Fruit fly (Drosophila melanogaster) whole organism, embryonic: ENCODE data around the gene PGRP-LE.

ENCODE experiments used
- Bgb ChIP-seq: fragments of 200-800 bp; sonication (Bioruptor generic); IDR thresholded peaks from 2 replicates; pipeline ENCODE4 v1.3.6; 2022; ENCODE audit warnings: missing biosample characterization, missing genetic modification characterization; ENCODE audit not compliant: partially characterized antibody
- CG10147 ChIP-seq: fragments of 200-800 bp; sonication (Bioruptor generic); optimal IDR thresholded peaks from 2 replicates; lab custom pipeline; 2019; ENCODE audit warnings: missing biosample characterization, mild to moderate bottlenecking, missing genetic modification characterization, moderate library complexity
- CG10267 ChIP-seq: fragments of 200-800 bp; sonication (Bioruptor generic); optimal IDR thresholded peaks from 2 replicates; lab custom pipeline; 2018; ENCODE audit warnings: missing biosample characterization, mild to moderate bottlenecking, missing genetic modification characterization, moderate library complexity
- CG10543 ChIP-seq: fragments of 200-800 bp; sonication (Bioruptor generic); optimal IDR thresholded peaks from 3 replicates; lab custom pipeline; 2017; ENCODE audit warnings: missing biosample characterization, mild to moderate bottlenecking, missing genetic modification characterization, moderate library complexity
- CG10565 ChIP-seq: fragments of 200-800 bp; sonication (Bioruptor generic); optimal IDR thresholded peaks from 3 replicates; lab custom pipeline; 2016; ENCODE audit warnings: missing biosample characterization, mild to moderate bottlenecking, missing genetic modification characterization
- CG10959 ChIP-seq: fragments of 200-800 bp; sonication (Bioruptor generic); IDR thresholded peaks from 2 replicates; pipeline ENCODE4 v1.3.6; 2022; ENCODE audit warnings: missing biosample characterization, missing genetic modification characterization
- CG12299 ChIP-seq: fragments of 200-800 bp; sonication (Bioruptor generic); optimal IDR thresholded peaks from 2 replicates; lab custom pipeline; 2018; ENCODE audit warnings: missing biosample characterization, mild to moderate bottlenecking, missing genetic modification characterization
- CG14050 ChIP-seq: fragments of 200-800 bp; sonication (Bioruptor generic); IDR thresholded peaks from 3 replicates; pipeline ENCODE4 v1.3.6; 2022; ENCODE audit warnings: missing biosample characterization, missing genetic modification characterization
- CG15269 ChIP-seq: fragments of 200-800 bp; sonication (Bioruptor generic); optimal IDR thresholded peaks from 2 replicates; lab custom pipeline; 2018; ENCODE audit warnings: missing biosample characterization, mild to moderate bottlenecking, missing genetic modification characterization, moderate library complexity
- CG16813 ChIP-seq: fragments of 200-800 bp; sonication (Bioruptor generic); IDR thresholded peaks from 3 replicates; pipeline ENCODE4 v1.3.6; 2022; ENCODE audit warnings: missing biosample characterization, missing genetic modification characterization; ENCODE audit not compliant: partially characterized antibody
- CG16815 ChIP-seq: fragments of 200-800 bp; sonication (Bioruptor generic); optimal IDR thresholded peaks from 3 replicates; lab custom pipeline; 2017; ENCODE audit warnings: missing biosample characterization, mild to moderate bottlenecking, missing genetic modification characterization
- CG32532 ChIP-seq: fragments of 200-800 bp; sonication (Bioruptor generic); IDR thresholded peaks from 2 replicates; pipeline ENCODE4 v1.3.6; 2022; ENCODE audit warnings: missing biosample characterization, missing genetic modification characterization
- CG3726 ChIP-seq: fragments of 200-800 bp; sonication (Bioruptor generic); IDR thresholded peaks from 3 replicates; pipeline ENCODE4, ENCODE4 v1.3.6; 2022; ENCODE audit warnings: missing biosample characterization, missing genetic modification characterization
- CG3995 ChIP-seq: fragments of 200-800 bp; sonication (Bioruptor generic); optimal IDR thresholded peaks from 3 replicates; lab custom pipeline; 2016; ENCODE audit warnings: missing biosample characterization, missing genetic modification characterization
- CG6765 ChIP-seq: fragments of 200-800 bp; sonication (Bioruptor generic); optimal IDR thresholded peaks from 3 replicates; lab custom pipeline; 2017; ENCODE audit warnings: missing biosample characterization, mild to moderate bottlenecking, missing genetic modification characterization
- CG7372 ChIP-seq: fragments of 200-800 bp; sonication (Bioruptor generic); IDR thresholded peaks from 2 replicates; pipeline ENCODE4 v1.3.6; 2022; ENCODE audit warnings: missing biosample characterization, missing genetic modification characterization
- CG7556 ChIP-seq: fragments of 200-800 bp; sonication (Bioruptor generic); optimal IDR thresholded peaks from 2 replicates; lab custom pipeline; 2017; ENCODE audit warnings: missing biosample characterization, mild to moderate bottlenecking, missing genetic modification characterization
- CG8388 ChIP-seq: fragments of 200-800 bp; sonication (Bioruptor generic); optimal IDR thresholded peaks from 2 replicates; lab custom pipeline; 2019; ENCODE audit warnings: missing biosample characterization, mild to moderate bottlenecking, missing genetic modification characterization, moderate library complexity
- CG8924 ChIP-seq: fragments of 200-800 bp; optimal IDR thresholded peaks from 3 replicates; lab custom pipeline; 2019; ENCODE audit warnings: missing biosample characterization, mild to moderate bottlenecking, missing genetic modification characterization, moderate library complexity
- CHES-1-like ChIP-seq: fragments of 200-800 bp; sonication (Bioruptor generic); optimal IDR thresholded peaks from 2 replicates; lab custom pipeline; 2016; ENCODE audit warnings: missing biosample characterization, missing genetic modification characterization
- Camta ChIP-seq: fragments of 200-800 bp; sonication (Bioruptor generic); optimal IDR thresholded peaks from 2 replicates; lab custom pipeline; 2016; ENCODE audit warnings: missing biosample characterization, missing genetic modification characterization
- Dek ChIP-seq: fragments of 200-800 bp; sonication (Bioruptor generic); optimal IDR thresholded peaks from 3 replicates; lab custom pipeline; 2019; ENCODE audit warnings: missing biosample characterization, mild to moderate bottlenecking, missing genetic modification characterization, moderate library complexity
- Dip3 ChIP-seq: fragments of 200-800 bp; sonication (Bioruptor generic); optimal IDR thresholded peaks from 3 replicates; lab custom pipeline; 2016; ENCODE audit warnings: missing biosample characterization, missing genetic modification characterization
- Fer2 ChIP-seq: fragments of 200-800 bp; sonication (Bioruptor generic); optimal IDR thresholded peaks from 2 replicates; lab custom pipeline; 2018; ENCODE audit warnings: missing biosample characterization, mild to moderate bottlenecking, missing genetic modification characterization, moderate library complexity
- GATAe ChIP-seq: fragments of 200-800 bp; sonication (Bioruptor generic); conservative IDR thresholded peaks from 2 replicates; pipeline ENCODE4 v1.3.6; 2022; ENCODE audit warnings: missing biosample characterization, missing genetic modification characterization
- Hr39 ChIP-seq: fragments of >200 bp; optimal IDR thresholded peaks from 2 replicates; lab custom pipeline; 2017
- Hr78 ChIP-seq, 2 experiments: fragments of 200-800 bp in 1 of 2; fragments of >200 bp in 1 of 2; sonication (Bioruptor generic) in 1 of 2; optimal IDR thresholded peaks; 2 replicates each; lab custom pipeline; 2017 to 2019; ENCODE audit warnings: missing biosample characterization in 2 of 2, missing genetic modification characterization in 2 of 2, mild to moderate bottlenecking in 1 of 2, moderate library complexity in 1 of 2
- Lpt ChIP-seq: fragments of >200 bp; optimal IDR thresholded peaks from 2 replicates; lab custom pipeline; 2018; ENCODE audit warnings: missing biosample characterization, missing genetic modification characterization
- Mrtf ChIP-seq: fragments of 200-800 bp; sonication (Bioruptor generic); IDR thresholded peaks from 3 replicates; pipeline ENCODE4 v1.3.6; 2022; ENCODE audit warnings: missing biosample characterization, missing genetic modification characterization
- Myb ChIP-seq: fragments of 200-800 bp; sonication (Bioruptor generic); optimal IDR thresholded peaks from 2 replicates; lab custom pipeline; 2016; ENCODE audit warnings: missing biosample characterization, missing genetic modification characterization
- Oli ChIP-seq: fragments of 200-800 bp; sonication (Bioruptor generic); optimal IDR thresholded peaks from 2 replicates; lab custom pipeline; 2018; ENCODE audit warnings: missing biosample characterization, mild to moderate bottlenecking, missing genetic modification characterization, moderate library complexity
- Optix ChIP-seq: fragments of 200-800 bp; sonication (Bioruptor generic); IDR thresholded peaks from 3 replicates; pipeline ENCODE4 v1.3.6; 2022; ENCODE audit warnings: missing biosample characterization, missing genetic modification characterization
- Xrp1 ChIP-seq: fragments of 200-800 bp; sonication (Bioruptor generic); IDR thresholded peaks from 2 replicates; pipeline ENCODE4 v1.3.6; 2022; ENCODE audit warnings: missing biosample characterization, missing genetic modification characterization
- YL-1 ChIP-seq: fragments of 200-800 bp; sonication (Bioruptor generic); optimal IDR thresholded peaks from 3 replicates; lab custom pipeline; 2017; ENCODE audit warnings: missing biosample characterization, mild to moderate bottlenecking, missing genetic modification characterization
- ab ChIP-seq: fragments of 200-800 bp; sonication (Bioruptor generic); optimal IDR thresholded peaks from 2 replicates; lab custom pipeline; 2016; ENCODE audit warnings: missing biosample characterization, missing genetic modification characterization
- bcd ChIP-seq: fragments of 200-800 bp; sonication (Bioruptor generic); optimal IDR thresholded peaks from 2 replicates; lab custom pipeline; 2017; ENCODE audit warnings: missing biosample characterization, mild to moderate bottlenecking, missing genetic modification characterization
- cas ChIP-seq: fragments of 200-800 bp; sonication (Bioruptor generic); IDR thresholded peaks from 2 replicates; pipeline ENCODE4 v1.3.6; 2022; ENCODE audit warnings: missing biosample characterization, missing genetic modification characterization
- corto ChIP-seq: fragments of 200-800 bp; sonication (Bioruptor generic); optimal IDR thresholded peaks from 2 replicates; lab custom pipeline; 2016; ENCODE audit warnings: missing biosample characterization, mild to moderate bottlenecking, missing genetic modification characterization, moderate library complexity
- dati ChIP-seq: fragments of 200-800 bp; sonication (Bioruptor generic); IDR thresholded peaks from 2 replicates; pipeline ENCODE4 v1.3.6; 2022; ENCODE audit warnings: missing biosample characterization, missing genetic modification characterization
- fd64A ChIP-seq: fragments of 200-800 bp; sonication (Bioruptor generic); optimal IDR thresholded peaks from 3 replicates; lab custom pipeline; 2018; ENCODE audit warnings: missing biosample characterization, mild to moderate bottlenecking, missing genetic modification characterization
- gce ChIP-seq: fragments of 200-800 bp; sonication (Bioruptor generic); IDR thresholded peaks from 3 replicates; pipeline ENCODE4 v1.3.6; 2022; ENCODE audit warnings: missing biosample characterization, missing genetic modification characterization
- gcm2 ChIP-seq: fragments of 200-800 bp; sonication (Bioruptor generic); optimal IDR thresholded peaks from 2 replicates; lab custom pipeline; 2016; ENCODE audit warnings: missing biosample characterization, missing genetic modification characterization
- lilli ChIP-seq: fragments of 200-800 bp; sonication (Bioruptor generic); optimal IDR thresholded peaks from 3 replicates; lab custom pipeline; 2016; ENCODE audit warnings: missing biosample characterization, missing genetic modification characterization
- otp ChIP-seq: fragments of 200-800 bp; sonication (Bioruptor generic); IDR thresholded peaks from 3 replicates; pipeline ENCODE4, ENCODE4 v1.3.6; 2022; ENCODE audit warnings: missing biosample characterization, missing genetic modification characterization
- row ChIP-seq: fragments of 200-800 bp; sonication (Bioruptor generic); IDR thresholded peaks from 3 replicates; pipeline ENCODE4 v1.3.6; 2022; ENCODE audit warnings: missing biosample characterization, missing genetic modification characterization
- sens ChIP-seq: fragments of 200-800 bp; sonication (Bioruptor generic); peaks from one replicate; lab custom pipeline; 2016; ENCODE audit warnings: missing biosample characterization, missing genetic modification characterization
- ssp ChIP-seq: fragments of 200-800 bp; sonication (Bioruptor generic); IDR thresholded peaks from 2 replicates; pipeline ENCODE4 v1.3.6; 2022; ENCODE audit warnings: missing biosample characterization, missing genetic modification characterization
- sug ChIP-seq: fragments of 200-800 bp; optimal IDR thresholded peaks from 2 replicates; lab custom pipeline; 2019; ENCODE audit warnings: missing biosample characterization, mild to moderate bottlenecking, missing genetic modification characterization, moderate library complexity
- trem ChIP-seq: fragments of 200-800 bp; optimal IDR thresholded peaks from 3 replicates; lab custom pipeline; 2019; ENCODE audit warnings: missing biosample characterization, mild to moderate bottlenecking, missing genetic modification characterization, moderate library complexity
- tx ChIP-seq: fragments of 200-800 bp; sonication (Bioruptor generic); optimal IDR thresholded peaks from 2 replicates; lab custom pipeline; 2016; ENCODE audit warnings: missing biosample characterization, missing genetic modification characterization
- vfl ChIP-seq: fragments of 200-800 bp; sonication (Bioruptor generic); optimal IDR thresholded peaks from 2 replicates; lab custom pipeline; 2016; ENCODE audit warnings: missing biosample characterization, missing genetic modification characterization

The PGRP-LE gene

dm6 chrX:15802880-15803650 is 615 bp downstream of the PGRP-LE start (continued):
- TF ChIP-seq CG16815 (no peak), sug (peak; percentile 54), CG6765 (peak; percentile 34), CG7372 (GFP tag; lab: Robert Waterston, UW) (no peak), Dek (tag; lab: Kevin White, UChicago) (no peak), gce (GFP tag; lab: Robert Waterston, UW) (no peak), tx (GFP tag; lab: Kevin White, UChicago) (no peak), YL-1 (GFP tag; lab: Kevin White, UChicago) (no peak), CG10267 (tag; lab: Kevin White, UChicago) (peak; percentile 5), Mrtf (GFP tag; lab: Robert Waterston, UW) (no peak), CG3726 (GFP tag; lab: Robert Waterston, UW) (no peak), Dip3 (no peak), lilli (GFP tag; lab: Kevin White, UChicago) (peak; percentile 23), cas (GFP tag; lab: Robert Waterston, UW) (no peak), CG16813 (GFP tag; lab: Robert Waterston, UW) (peak; percentile 76), fd64A (GFP tag; lab: Kevin White, UChicago) (no peak), gcm2 (GFP tag; lab: Kevin White, UChicago) (no peak), Oli (tag; lab: Kevin White, UChicago) (no peak), CG15269 (tag; lab: Kevin White, UChicago) (no peak), ab (no peak), CG10959 (GFP tag; lab: Robert Waterston, UW) (no peak), CHES-1-like (GFP tag; lab: Kevin White, UChicago) (no peak), Lpt (GFP tag; lab: Kevin White, UChicago) (no peak), CG7556 (GFP tag; lab: Kevin White, UChicago) (no peak), Hr78 (GFP tag; optimal IDR thresholded peaks at IDR 0.05; lab: Kevin White, UChicago) (no peak), CG14050 (GFP tag; lab: Robert Waterston, UW) (no peak), CG10147 (GFP tag; lab: Kevin White, UChicago) (no peak), Bgb (GFP tag; lab: Robert Waterston, UW) (peak; percentile 75), CG8924 (tag; lab: Kevin White, UChicago) (peak; percentile 3), GATAe (no peak), Hr39 (lab: Kevin White, UChicago) (no peak), CG3995 (GFP tag; lab: Kevin White, UChicago) (no peak), ssp (GFP tag; lab: Robert Waterston, UW) (peak; percentile 72), row (GFP tag; lab: Robert Waterston, UW) (peak; percentile 66), trem (peak; percentile 11), otp (GFP tag; lab: Robert Waterston, UW) (no peak), Camta (GFP tag; lab: Kevin White, UChicago) (no peak), sens (GFP tag; lab: Kevin White, UChicago) (peak; percentile 5), dati (no peak), CG10565 (GFP tag; lab: Kevin White, UChicago) (no peak), corto (GFP tag; lab: Kevin White, UChicago) (no peak), Xrp1 (GFP tag; lab: Robert Waterston, UW) (no peak), CG32532 (GFP tag; lab: Robert Waterston, UW) (no peak), Optix (GFP tag; lab: Robert Waterston, UW) (no peak), Myb (GFP tag; lab: Kevin White, UChicago) (no peak), CG8388 (peak; percentile 32), CG10543 (GFP tag; lab: Kevin White, UChicago) (no peak), CG12299 (tag; lab: Kevin White, UChicago) (no peak), vfl (GFP tag; lab: Kevin White, UChicago) (no peak), Fer2 (no peak), bcd (GFP tag; lab: Kevin White, UChicago) (no peak)
